Fruit fly (Drosophila melanogaster) whole organism, embryonic: ENCODE measurements around the gene wit.

ENCODE experiments used
- Abd-B ChIP-seq: fragments of 200-800 bp; sonication (Bioruptor generic); optimal IDR thresholded peaks from 2 replicates; lab custom pipeline; 2018; ENCODE audit warnings: missing biosample characterization, mild to moderate bottlenecking, missing genetic modification characterization, moderate library complexity
- Adf1 ChIP-seq: fragments of 200-800 bp; sonication (Bioruptor generic); IDR thresholded peaks from 2 replicates; pipeline ENCODE4 v1.3.6; 2022; ENCODE audit warnings: missing biosample characterization, missing genetic modification characterization
- Atf-2 ChIP-seq: fragments of 200-800 bp; sonication (Bioruptor generic); optimal IDR thresholded peaks from 2 replicates; lab custom pipeline; 2016; ENCODE audit warnings: missing biosample characterization, missing genetic modification characterization
- Atf6 ChIP-seq: fragments of 200-800 bp; sonication (Bioruptor generic); IDR thresholded peaks from 2 replicates; pipeline ENCODE4 v1.3.6; 2022; ENCODE audit warnings: missing biosample characterization, missing genetic modification characterization
- CG11247 ChIP-seq: fragments of 200-800 bp; sonication (Bioruptor generic); IDR thresholded peaks from 2 replicates; pipeline ENCODE4 v1.3.6; 2022; ENCODE audit warnings: missing biosample characterization, missing genetic modification characterization
- CG11696 ChIP-seq: fragments of 200-800 bp; sonication (Bioruptor generic); IDR thresholded peaks from 2 replicates; pipeline ENCODE4 v1.3.6; 2022; ENCODE audit warnings: missing biosample characterization, missing genetic modification characterization
- CG12659 ChIP-seq: fragments of 200-800 bp; sonication (Bioruptor generic); optimal IDR thresholded peaks from 3 replicates; lab custom pipeline; 2017; ENCODE audit warnings: mild to moderate bottlenecking, missing biosample characterization, missing genetic modification reagents, missing genetic modification characterization
- CG13123 ChIP-seq: fragments of 200-800 bp; sonication (Bioruptor generic); optimal IDR thresholded peaks from 2 replicates; lab custom pipeline; 2016; ENCODE audit warnings: missing biosample characterization, missing genetic modification characterization
- CG14050 ChIP-seq: fragments of 200-800 bp; sonication (Bioruptor generic); IDR thresholded peaks from 3 replicates; pipeline ENCODE4 v1.3.6; 2022; ENCODE audit warnings: missing biosample characterization, missing genetic modification characterization
- CG14965 ChIP-seq: fragments of 200-800 bp; sonication (Bioruptor generic); optimal IDR thresholded peaks from 2 replicates; lab custom pipeline; 2016; ENCODE audit warnings: missing biosample characterization, missing genetic modification characterization, borderline replicate concordance
- CG15479 ChIP-seq: fragments of 200-800 bp; sonication (Bioruptor generic); optimal IDR thresholded peaks from 3 replicates; lab custom pipeline; 2019; ENCODE audit warnings: missing biosample characterization, mild to moderate bottlenecking, missing genetic modification characterization, moderate library complexity
- CG16815 ChIP-seq: fragments of 200-800 bp; sonication (Bioruptor generic); optimal IDR thresholded peaks from 3 replicates; lab custom pipeline; 2017; ENCODE audit warnings: missing biosample characterization, mild to moderate bottlenecking, missing genetic modification characterization
- CG17361 ChIP-seq: fragments of 200-800 bp; sonication (Bioruptor generic); IDR thresholded peaks from 3 replicates; pipeline ENCODE4 v1.3.6; 2022; ENCODE audit warnings: missing biosample characterization, missing genetic modification characterization
- CG18262 ChIP-seq: fragments of 200-800 bp; optimal IDR thresholded peaks from 3 replicates; lab custom pipeline; 2019; ENCODE audit warnings: missing biosample characterization, mild to moderate bottlenecking, missing genetic modification characterization, moderate library complexity
- CG1832 ChIP-seq: fragments of 200-800 bp; sonication (Bioruptor generic); optimal IDR thresholded peaks from 2 replicates; lab custom pipeline; 2017; ENCODE audit warnings: missing biosample characterization, mild to moderate bottlenecking, missing genetic modification characterization, inconsistent platforms
- CG33213 ChIP-seq: fragments of 200-800 bp; sonication (Bioruptor generic); optimal IDR thresholded peaks from 3 replicates; lab custom pipeline; 2016; ENCODE audit warnings: missing biosample characterization, missing genetic modification characterization
- CG42726 ChIP-seq: fragments of 200-800 bp; sonication (Bioruptor generic); IDR thresholded peaks from 2 replicates; pipeline ENCODE4 v1.3.6; 2022; ENCODE audit warnings: missing biosample characterization, missing genetic modification characterization; ENCODE audit not compliant: partially characterized antibody
- CG6175 ChIP-seq: fragments of 200-800 bp; sonication (Bioruptor generic); IDR thresholded peaks from 3 replicates; pipeline ENCODE4 v1.3.6; 2022; ENCODE audit warnings: missing biosample characterization, missing genetic modification characterization
- CG6272 ChIP-seq: fragments of 200-800 bp; sonication (Bioruptor generic); IDR thresholded peaks from 2 replicates; pipeline ENCODE4 v1.3.6; 2022; ENCODE audit warnings: missing biosample characterization, missing genetic modification characterization
- CG8281 ChIP-seq: fragments of 200-800 bp; sonication (Bioruptor generic); optimal IDR thresholded peaks from 2 replicates; lab custom pipeline; 2018; ENCODE audit warnings: missing biosample characterization, mild to moderate bottlenecking, missing genetic modification characterization, moderate library complexity
- CHES-1-like ChIP-seq: fragments of 200-800 bp; sonication (Bioruptor generic); optimal IDR thresholded peaks from 2 replicates; lab custom pipeline; 2016; ENCODE audit warnings: missing biosample characterization, missing genetic modification characterization
- Dek ChIP-seq: fragments of 200-800 bp; sonication (Bioruptor generic); optimal IDR thresholded peaks from 3 replicates; lab custom pipeline; 2019; ENCODE audit warnings: missing biosample characterization, mild to moderate bottlenecking, missing genetic modification characterization, moderate library complexity
- Hr39 ChIP-seq: fragments of >200 bp; optimal IDR thresholded peaks from 2 replicates; lab custom pipeline; 2017
- Kr ChIP-seq: fragments of 200-800 bp; sonication (Bioruptor generic); optimal IDR thresholded peaks from 2 replicates; lab custom pipeline; 2017; ENCODE audit warnings: missing biosample characterization, mild to moderate bottlenecking, missing genetic modification characterization
- Lhr ChIP-seq: fragments of 200-800 bp; sonication (Bioruptor generic); optimal IDR thresholded peaks from 3 replicates; lab custom pipeline; 2017; ENCODE audit warnings: mild to moderate bottlenecking, missing biosample characterization, missing genetic modification reagents, missing genetic modification characterization
- NC2α ChIP-seq: fragments of 200-800 bp; sonication (Bioruptor generic); optimal IDR thresholded peaks from 2 replicates; lab custom pipeline; 2016; ENCODE audit warnings: missing biosample characterization, missing genetic modification characterization
- al ChIP-seq: fragments of 200-800 bp; sonication (Bioruptor generic); IDR thresholded peaks from 2 replicates; pipeline ENCODE4 v1.3.6; 2022; ENCODE audit warnings: missing biosample characterization, missing genetic modification characterization
- ato ChIP-seq: fragments of 200-800 bp; sonication (Bioruptor generic); IDR thresholded peaks from 2 replicates; pipeline ENCODE4 v1.3.6; 2022; ENCODE audit warnings: missing biosample characterization, missing genetic modification characterization; ENCODE audit not compliant: partially characterized antibody
- bsh ChIP-seq, 2 experiments: fragments of 200-800 bp; sonication (Bioruptor generic); optimal IDR thresholded peaks; 2 replicates each; lab custom pipeline; 2017 to 2018; ENCODE audit warnings: mild to moderate bottlenecking in 2 of 2, missing biosample characterization in 2 of 2, missing genetic modification characterization in 2 of 2, moderate library complexity in 1 of 2
- ems ChIP-seq: fragments of 200-800 bp; sonication (Bioruptor generic); optimal IDR thresholded peaks from 3 replicates; lab custom pipeline; 2016; ENCODE audit warnings: missing biosample characterization, missing genetic modification characterization
- en ChIP-seq: fragments of 200-800 bp; sonication (Bioruptor generic); optimal IDR thresholded peaks from 2 replicates; lab custom pipeline; 2016; ENCODE audit warnings: missing biosample characterization, missing genetic modification characterization
- gro ChIP-seq: fragments of 200-800 bp; sonication (Bioruptor generic); optimal IDR thresholded peaks from 2 replicates; lab custom pipeline; 2016; ENCODE audit warnings: missing biosample characterization, missing genetic modification characterization
- ham ChIP-seq: fragments of 200-800 bp; sonication (Bioruptor generic); IDR thresholded peaks from 2 replicates; pipeline ENCODE4 v1.3.6; 2022; ENCODE audit warnings: missing biosample characterization, missing genetic modification characterization
- hth ChIP-seq: fragments of >200 bp; optimal IDR thresholded peaks from 2 replicates; lab custom pipeline; 2017; ENCODE audit warnings: inconsistent platforms
- jing ChIP-seq: fragments of 200-800 bp; sonication (Bioruptor generic); optimal IDR thresholded peaks from 2 replicates; lab custom pipeline; 2018; ENCODE audit warnings: missing biosample characterization, mild to moderate bottlenecking, missing genetic modification characterization
- jumu ChIP-seq: fragments of 200-800 bp; sonication (Bioruptor generic); optimal IDR thresholded peaks from 3 replicates; lab custom pipeline; 2016; ENCODE audit warnings: missing biosample characterization, missing genetic modification characterization
- nmo ChIP-seq: fragments of 200-800 bp; sonication (Bioruptor generic); optimal IDR thresholded peaks from 2 replicates; lab custom pipeline; 2018; ENCODE audit warnings: missing biosample characterization, mild to moderate bottlenecking, missing genetic modification characterization, moderate library complexity
- org-1 ChIP-seq: fragments of 200-800 bp; sonication (Bioruptor generic); optimal IDR thresholded peaks from 2 replicates; lab custom pipeline; 2017; ENCODE audit warnings: missing biosample characterization, missing genetic modification characterization
- pros ChIP-seq: fragments of 200-800 bp; sonication (Bioruptor generic); optimal IDR thresholded peaks from 3 replicates; lab custom pipeline; 2019; ENCODE audit warnings: missing biosample characterization, mild to moderate bottlenecking, missing genetic modification characterization, moderate library complexity
- run ChIP-seq: fragments of 200-800 bp; sonication (Bioruptor generic); optimal IDR thresholded peaks from 3 replicates; lab custom pipeline; 2018; ENCODE audit warnings: missing biosample characterization, mild to moderate bottlenecking, missing genetic modification characterization
- sc ChIP-seq, 3 experiments: fragments of >200 bp in 2 of 3; fragments of 200-800 bp in 1 of 3; sonication (Bioruptor generic) in 1 of 3; optimal IDR thresholded peaks; 2 replicates in 2 of 3; 3 replicates in 1 of 3; lab custom pipeline; 2017; ENCODE audit warnings: mild to moderate bottlenecking in 1 of 3, missing biosample characterization in 1 of 3, missing genetic modification characterization in 1 of 3, missing genetic modification reagents in 1 of 3
- sd ChIP-seq: fragments of 200-800 bp; sonication (Bioruptor generic); optimal IDR thresholded peaks from 3 replicates; lab custom pipeline; 2018; ENCODE audit warnings: missing biosample characterization, mild to moderate bottlenecking, missing genetic modification characterization, moderate library complexity
- sim ChIP-seq: fragments of 200-800 bp; sonication (Bioruptor generic); IDR thresholded peaks from 2 replicates; pipeline ENCODE4 v1.3.6; 2022; ENCODE audit warnings: missing biosample characterization, missing genetic modification characterization
- sob ChIP-seq: fragments of 200-800 bp; sonication (Bioruptor generic); IDR thresholded peaks from 2 replicates; pipeline ENCODE4 v1.3.6; 2022; ENCODE audit warnings: missing biosample characterization, missing genetic modification characterization
- stwl ChIP-seq: fragments of 200-800 bp; sonication (Bioruptor generic); optimal IDR thresholded peaks from 3 replicates; lab custom pipeline; 2018; ENCODE audit warnings: missing biosample characterization, mild to moderate bottlenecking, missing genetic modification characterization, moderate library complexity
- sug ChIP-seq: fragments of 200-800 bp; optimal IDR thresholded peaks from 2 replicates; lab custom pipeline; 2019; ENCODE audit warnings: missing biosample characterization, mild to moderate bottlenecking, missing genetic modification characterization, moderate library complexity
- tgo ChIP-seq: fragments of 200-800 bp; sonication (Bioruptor generic); IDR thresholded peaks from 3 replicates; pipeline ENCODE4 v1.3.6; 2022; ENCODE audit warnings: missing biosample characterization, missing genetic modification characterization
- tx ChIP-seq: fragments of 200-800 bp; sonication (Bioruptor generic); optimal IDR thresholded peaks from 2 replicates; lab custom pipeline; 2016; ENCODE audit warnings: missing biosample characterization, missing genetic modification characterization
- unc-4 ChIP-seq: fragments of 200-800 bp; sonication (Bioruptor generic); IDR thresholded peaks from 2 replicates; pipeline ENCODE4 v1.3.6; 2022; ENCODE audit warnings: missing biosample characterization, missing genetic modification characterization; ENCODE audit not compliant: partially characterized antibody
- unpg ChIP-seq: fragments of 200-800 bp; sonication (Bioruptor generic); optimal IDR thresholded peaks from 3 replicates; lab custom pipeline; 2018; ENCODE audit warnings: missing biosample characterization, mild to moderate bottlenecking, missing genetic modification characterization, moderate library complexity
- wek ChIP-seq: fragments of 200-800 bp; sonication (Bioruptor generic); optimal IDR thresholded peaks from 3 replicates; lab custom pipeline; 2018; ENCODE audit warnings: missing biosample characterization, mild to moderate bottlenecking, missing genetic modification characterization, moderate library complexity

Gene wit

DNA sequence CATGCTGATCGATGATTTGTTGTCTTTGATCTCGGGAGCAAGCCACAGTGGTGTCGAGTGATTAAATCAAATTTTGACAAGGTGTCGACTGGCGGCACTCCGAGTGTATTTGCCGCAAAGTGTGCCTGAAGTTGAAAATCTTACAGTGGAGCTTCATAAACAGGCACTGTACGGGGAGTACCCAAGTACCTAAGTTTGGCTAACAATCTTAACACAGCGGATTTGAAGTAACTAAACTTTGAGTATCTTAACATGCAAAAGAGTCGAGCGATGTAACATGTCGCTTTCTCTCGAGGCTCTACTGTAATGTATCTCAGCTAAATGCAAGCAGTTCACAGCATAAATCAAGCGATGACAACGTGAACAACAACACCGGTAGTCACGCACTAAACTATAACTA is 54.8 kb downstream of the wit start (continued):
- TF ChIP-seq CG11696: 0 out of 2 replicates have a peak, but pooled peaks have one; percentile 38
- peak; percentile 32 for TF ChIP-seq Atf-2 (GFP tag; lab: Kevin White, UChicago)
- no peak for TF ChIP-seq CG15479 (GFP tag; lab: Kevin White, UChicago)
- TF ChIP-seq ems (GFP tag; lab: Kevin White, UChicago): peak; percentile 20
- no peak for TF ChIP-seq Hr39 (lab: Kevin White, UChicago)
- peak in 1 of 2 experiments; percentile 87 for TF ChIP-seq bsh (GFP tag; optimal IDR thresholded peaks at IDR 0.05; lab: Kevin White, UChicago)
- no peak for TF ChIP-seq unc-4 (GFP tag; lab: Robert Waterston, UW)
- no peak for TF ChIP-seq sd (tag; lab: Kevin White, UChicago)
- TF ChIP-seq jing (GFP tag; lab: Kevin White, UChicago): peak; percentile 76
- peak; percentile 21 for TF ChIP-seq tx (GFP tag; lab: Kevin White, UChicago)
- no peak for TF ChIP-seq Atf6
- no peak for TF ChIP-seq gro (GFP tag; lab: Kevin White, UChicago)
- no peak for TF ChIP-seq Dek (tag; lab: Kevin White, UChicago)
- TF ChIP-seq tgo (GFP tag; lab: Robert Waterston, UW): peak; percentile 59
- TF ChIP-seq CG42726 (GFP tag; lab: Robert Waterston, UW): no peak
- no peak for TF ChIP-seq NC2α (GFP tag; lab: Kevin White, UChicago)
- TF ChIP-seq sob (GFP tag; lab: Robert Waterston, UW): peak; percentile 33; the same call in 1 of the 2 replicates
- no peak for TF ChIP-seq Adf1
- no peak for TF ChIP-seq pros
- TF ChIP-seq CG18262 (tag; lab: Kevin White, UChicago): peak; percentile 77
- no peak for TF ChIP-seq al
- peak; percentile 57 for TF ChIP-seq CG6272
- no peak for TF ChIP-seq ato (GFP tag; lab: Robert Waterston, UW)
- TF ChIP-seq Abd-B (GFP tag; lab: Kevin White, UChicago): peak; percentile 70
- TF ChIP-seq unpg (GFP tag; lab: Kevin White, UChicago): peak; percentile 73
- no peak for TF ChIP-seq wek (GFP tag; lab: Kevin White, UChicago)
- TF ChIP-seq en: peak; percentile 17
- no peak for TF ChIP-seq CG11247
- TF ChIP-seq CG14050 (GFP tag; lab: Robert Waterston, UW): no peak
- TF ChIP-seq CG16815 (GFP tag; lab: Kevin White, UChicago): peak; percentile 81
- TF ChIP-seq CG8281: no peak
- TF ChIP-seq CG33213: peak; percentile 39
- TF ChIP-seq Kr (GFP tag; lab: Kevin White, UChicago): no peak
- TF ChIP-seq run (tag; lab: Kevin White, UChicago): no peak
- TF ChIP-seq sug (tag; lab: Kevin White, UChicago): no peak
- TF ChIP-seq CG6175 (GFP tag; lab: Robert Waterston, UW): no peak
- peak; percentile 79 for TF ChIP-seq nmo (GFP tag; lab: Kevin White, UChicago)
- peak; percentile 21 for TF ChIP-seq org-1 (GFP tag; lab: Kevin White, UChicago)
- TF ChIP-seq CG14965 (GFP tag; lab: Kevin White, UChicago): no peak
- no peak for TF ChIP-seq hth (lab: Kevin White, UChicago)
- TF ChIP-seq ham (GFP tag; lab: Robert Waterston, UW): no peak
- peak; percentile 59 for TF ChIP-seq jumu (GFP tag; lab: Kevin White, UChicago)
- TF ChIP-seq stwl (tag; lab: Kevin White, UChicago): peak; percentile 15
- peak; percentile 64 for TF ChIP-seq CG17361
- TF ChIP-seq CG13123 (GFP tag; lab: Kevin White, UChicago): no peak
- 0 out of 2 replicates have a peak, but pooled peaks have one; percentile 17 for TF ChIP-seq sim (GFP tag; lab: Robert Waterston, UW)
- peak; percentile 11 for TF ChIP-seq CG12659 (GFP tag; lab: Kevin White, UChicago)
- no peak for TF ChIP-seq CHES-1-like (GFP tag; lab: Kevin White, UChicago)
- TF ChIP-seq sc (optimal IDR thresholded peaks at IDR 0.05; lab: Kevin White, UChicago): no peak
- TF ChIP-seq sc (GFP tag; optimal IDR thresholded peaks at IDR 0.05; lab: Kevin White, UChicago): peak; percentile 67
- no peak for TF ChIP-seq CG1832 (GFP tag; lab: Kevin White, UChicago)
- peak; percentile 34 for TF ChIP-seq Lhr (GFP tag; lab: Kevin White, UChicago)
